Worm (Caenorhabditis elegans) whole organism, midembryonic: ENCODE measurements around the gene mip-2.

Source experiments
- T22C8.4 ChIP-seq: fragments of 200-800 bp; sonication (Bioruptor generic); IDR thresholded peaks from 2 replicates; pipeline ENCODE4 v1.3.6; 2022; ENCODE audit warnings: missing genetic modification characterization, missing compliant biosample characterization
- cog-1 ChIP-seq: sonication (generic microtip); optimal IDR thresholded peaks from 2 replicates; lab custom pipeline; 2016; ENCODE audit warnings: missing genetic modification characterization, missing compliant biosample characterization
- flt-1 ChIP-seq: fragments of 200-800 bp; sonication (Bioruptor generic); IDR thresholded peaks from 2 replicates; pipeline ENCODE4 v1.3.6; 2022; ENCODE audit warnings: missing genetic modification characterization, missing compliant biosample characterization
- klf-2 ChIP-seq: fragments of 200-800 bp; sonication (Bioruptor generic); conservative IDR thresholded peaks from 2 replicates; pipeline ENCODE4 v1.3.6; 2022; ENCODE audit warnings: missing genetic modification reagents, missing genetic modification characterization, missing compliant biosample characterization
- med-1 ChIP-seq: sonication (generic microtip); optimal IDR thresholded peaks from 2 replicates; lab custom pipeline; 2017; ENCODE audit warnings: missing genetic modification characterization, mild to moderate bottlenecking, missing compliant biosample characterization, antibody characterized with exemption, missing genetic modification reagents; ENCODE audit not compliant: insufficient read depth
- ref-1 ChIP-seq: fragments of 200-800 bp; sonication (Bioruptor generic); conservative IDR thresholded peaks from 2 replicates; pipeline ENCODE4 v1.3.6; 2022; ENCODE audit warnings: missing genetic modification reagents, missing genetic modification characterization, missing compliant biosample characterization
- tab-1 ChIP-seq: fragments of 200-800 bp; sonication (Bioruptor generic); IDR thresholded peaks from 2 replicates; pipeline ENCODE4 v1.3.6; 2022; ENCODE audit warnings: missing genetic modification characterization, missing compliant biosample characterization
- ztf-23 ChIP-seq: fragments of 200-800 bp; sonication (Bioruptor generic); IDR thresholded peaks from 2 replicates; pipeline ENCODE4 v1.3.6; 2022; ENCODE audit warnings: missing genetic modification reagents, missing genetic modification characterization, missing compliant biosample characterization
- ztf-29 ChIP-seq: fragments of 200-800 bp; sonication (Bioruptor generic); IDR thresholded peaks from 2 replicates; pipeline ENCODE4 v1.3.6; 2022; ENCODE audit warnings: missing genetic modification reagents, missing genetic modification characterization, missing compliant biosample characterization

The mip-2 gene

DNA sequence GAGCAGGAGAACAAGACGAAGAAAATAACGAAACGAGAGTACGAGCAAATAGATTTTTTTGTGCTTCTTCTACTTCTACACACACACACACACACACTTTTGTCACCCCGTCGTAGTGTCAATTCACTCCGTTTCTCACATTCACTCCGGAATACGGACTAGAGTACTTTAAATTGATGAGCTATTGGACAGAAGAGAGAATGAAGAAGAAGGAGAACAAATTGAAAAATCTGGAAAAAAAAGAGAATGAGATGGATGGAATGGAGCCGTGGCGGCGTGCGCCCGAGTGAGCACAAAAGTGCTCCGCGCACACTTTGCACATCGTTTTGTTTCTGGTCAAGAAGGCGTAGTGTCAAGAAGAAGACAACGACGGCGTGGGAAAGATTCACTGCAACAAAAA lies 15.7 kb upstream of the mip-2 start:
- TF ChIP-seq ref-1 (no peak), ztf-23 (GFP tag; lab: Robert Waterston, UW) (no peak), ztf-29 (no peak), T22C8.4 (GFP tag; lab: Robert Waterston, UW) (no peak), flt-1 (GFP tag; lab: Robert Waterston, UW) (no peak), cog-1 (tag; lab: Kevin White, UChicago) (no peak), med-1 (GFP tag; lab: Kevin White, UChicago) (no peak)

DNA sequence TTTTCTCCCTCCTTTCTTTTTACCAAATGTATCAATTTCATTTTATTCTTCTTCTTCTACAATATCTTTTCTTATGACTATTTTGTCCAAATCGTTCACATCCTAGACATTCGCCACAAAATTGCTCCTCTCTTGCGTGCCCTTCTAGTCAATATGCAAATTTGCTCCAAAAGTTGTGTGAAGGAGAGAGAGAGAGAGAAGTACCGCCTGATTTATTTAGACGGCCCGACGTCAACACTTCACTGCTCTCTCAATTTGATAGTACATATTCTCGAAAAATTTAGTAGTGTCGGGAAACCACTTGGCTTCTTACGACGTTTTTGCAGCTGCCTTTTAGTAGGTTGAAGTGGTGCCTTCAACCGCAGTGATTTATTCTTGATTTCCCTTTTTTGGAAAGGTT lies 14.8 kb upstream of the mip-2 start:
- TF ChIP-seq tab-1, result no peak
- no peak for TF ChIP-seq cog-1 (tag; lab: Kevin White, UChicago)
- TF ChIP-seq ztf-23 (GFP tag; lab: Robert Waterston, UW), result no peak
- TF ChIP-seq med-1 (GFP tag; lab: Kevin White, UChicago), result no peak
- TF ChIP-seq ref-1, result no peak
- TF ChIP-seq klf-2 (GFP tag; lab: Robert Waterston, UW), result no peak
- TF ChIP-seq T22C8.4 (GFP tag; lab: Robert Waterston, UW), result no peak

DNA sequence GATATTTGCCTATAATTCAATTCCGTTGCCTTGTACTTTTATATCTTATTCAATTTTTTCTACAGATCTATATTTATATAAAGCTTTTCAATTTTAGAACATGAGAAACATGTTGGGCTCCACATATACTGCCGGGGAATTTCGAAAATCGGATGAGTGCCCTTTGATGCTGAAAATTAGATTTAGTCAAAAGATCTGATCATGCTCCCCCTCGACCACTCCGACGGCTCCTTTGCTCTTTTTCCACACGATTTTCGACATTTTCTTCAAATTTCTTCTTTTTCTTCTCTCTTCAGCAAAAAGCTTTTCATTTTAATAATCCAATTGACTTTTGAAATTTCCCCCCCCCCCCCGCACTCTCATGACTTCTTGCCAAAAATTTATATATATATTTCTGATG lies 9.7 kb upstream of the mip-2 start:
- TF ChIP-seq ztf-29 (no peak), tab-1 (no peak)

DNA sequence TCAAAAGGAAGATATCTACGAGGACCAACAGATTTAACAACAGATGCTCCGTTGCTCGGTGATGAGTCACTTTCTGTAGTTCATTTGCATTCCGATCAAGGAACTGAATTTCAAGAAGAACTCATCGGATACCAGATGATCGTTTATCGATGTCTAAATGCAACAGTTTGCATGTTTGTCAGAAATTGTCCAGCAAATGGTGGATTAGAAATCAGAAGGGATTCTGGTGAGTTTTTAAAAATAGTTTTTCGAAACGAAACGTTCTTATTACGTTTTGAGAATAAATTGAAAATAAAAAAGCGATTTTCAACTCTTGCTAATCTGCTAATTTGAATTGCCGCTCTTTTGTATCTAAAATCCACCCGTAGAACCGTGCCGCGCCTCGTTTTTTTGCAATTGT lies 8.1 kb upstream of the mip-2 start:
- TF ChIP-seq med-1 (GFP tag; lab: Kevin White, UChicago) (no peak), ref-1 (no peak), flt-1 (GFP tag; lab: Robert Waterston, UW) (no peak), tab-1 (no peak), klf-2 (GFP tag; lab: Robert Waterston, UW) (no peak), cog-1 (tag; lab: Kevin White, UChicago) (no peak), T22C8.4 (GFP tag; lab: Robert Waterston, UW) (no peak), ztf-23 (GFP tag; lab: Robert Waterston, UW) (no peak), ztf-29 (no peak)

DNA sequence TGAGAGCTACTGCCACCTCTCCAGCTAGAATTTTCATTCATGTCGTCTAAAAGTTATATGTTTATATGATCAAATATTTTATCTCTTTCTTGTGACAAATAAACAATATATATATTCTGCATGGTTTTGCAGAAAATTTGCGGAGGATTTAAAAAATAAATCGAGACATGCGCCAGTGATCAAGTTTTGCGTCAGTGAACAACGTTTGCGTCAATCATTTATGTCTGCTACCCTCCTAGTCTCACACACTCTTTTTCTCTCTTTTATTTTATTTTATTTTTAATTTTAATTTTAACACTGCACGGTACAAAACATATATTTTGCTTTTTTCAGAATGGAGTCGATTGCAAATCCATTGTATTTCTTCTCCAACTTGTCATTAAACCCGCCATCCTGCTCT lies 6.8 kb upstream of the mip-2 start, which contains the start of the genes tag-65 and ccz-1:
TSS of gene tag-65 (minus strand) at position 46 of the 400 bp plus-strand sequence.
TSS of gene ccz-1 (plus strand) at position 334 of the 400 bp plus-strand sequence.
- no peak for TF ChIP-seq T22C8.4 (GFP tag; lab: Robert Waterston, UW)
- peak; percentile 77 for TF ChIP-seq cog-1 (tag; lab: Kevin White, UChicago)

DNA sequence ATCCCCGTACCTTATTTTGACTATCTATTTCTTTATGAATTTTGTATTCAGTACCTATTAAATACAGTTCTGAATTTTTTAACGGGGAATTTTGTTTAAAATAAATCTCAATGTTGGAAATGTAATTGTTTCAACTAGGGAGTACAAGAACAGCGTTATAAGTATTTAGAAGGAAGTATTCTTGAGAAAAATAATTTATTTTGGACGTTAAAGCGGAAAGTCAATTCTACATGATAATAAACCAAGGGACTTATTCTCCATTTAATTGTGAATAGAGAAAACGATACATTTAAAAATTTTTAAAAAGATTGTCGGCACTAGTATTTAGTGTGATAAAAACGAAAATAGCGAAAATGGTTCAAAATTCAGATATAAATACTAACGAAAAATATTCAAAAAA lies 2.6 kb downstream of the mip-2 start:
- TF ChIP-seq ref-1 (no peak), tab-1 (no peak), ztf-29 (no peak), T22C8.4 (GFP tag; lab: Robert Waterston, UW) (no peak), ztf-23 (GFP tag; lab: Robert Waterston, UW) (no peak), flt-1 (GFP tag; lab: Robert Waterston, UW) (no peak), med-1 (GFP tag; lab: Kevin White, UChicago) (no peak), cog-1 (tag; lab: Kevin White, UChicago) (no peak), klf-2 (GFP tag; lab: Robert Waterston, UW) (no peak)

DNA sequence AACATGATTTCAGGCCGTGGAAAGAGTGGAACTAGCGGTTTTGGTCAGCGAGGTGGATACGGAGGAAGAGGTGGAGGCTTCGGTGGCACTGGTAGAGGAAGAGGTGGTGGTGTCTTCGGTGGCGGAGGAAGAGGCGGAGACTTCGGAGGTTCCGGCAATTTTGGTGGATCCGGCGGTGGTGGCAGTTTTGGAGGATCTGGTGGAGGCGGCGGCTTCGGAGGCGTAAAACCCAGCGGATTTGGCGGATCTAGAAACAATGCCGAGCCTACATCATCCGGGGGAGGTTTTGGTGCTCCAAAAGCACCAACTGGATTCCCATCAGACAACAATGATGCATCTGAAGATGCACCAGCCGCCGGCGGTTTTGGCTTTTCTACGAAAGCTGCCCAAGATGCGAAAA lies 3.4 kb downstream of the mip-2 start:
- TF ChIP-seq tab-1, result 0 out of 2 replicates have a peak, but pooled peaks have one; percentile 23
- TF ChIP-seq klf-2 (GFP tag; lab: Robert Waterston, UW), result no peak
- TF ChIP-seq ztf-29, result no peak
- peak; percentile 57; the same call in 1 of the 2 replicates for TF ChIP-seq flt-1 (GFP tag; lab: Robert Waterston, UW)
- TF ChIP-seq ref-1, result no peak
- TF ChIP-seq ztf-23 (GFP tag; lab: Robert Waterston, UW), result no peak
- TF ChIP-seq T22C8.4 (GFP tag; lab: Robert Waterston, UW), result no peak
- no peak for TF ChIP-seq cog-1 (tag; lab: Kevin White, UChicago)
- no peak for TF ChIP-seq med-1 (GFP tag; lab: Kevin White, UChicago)

DNA sequence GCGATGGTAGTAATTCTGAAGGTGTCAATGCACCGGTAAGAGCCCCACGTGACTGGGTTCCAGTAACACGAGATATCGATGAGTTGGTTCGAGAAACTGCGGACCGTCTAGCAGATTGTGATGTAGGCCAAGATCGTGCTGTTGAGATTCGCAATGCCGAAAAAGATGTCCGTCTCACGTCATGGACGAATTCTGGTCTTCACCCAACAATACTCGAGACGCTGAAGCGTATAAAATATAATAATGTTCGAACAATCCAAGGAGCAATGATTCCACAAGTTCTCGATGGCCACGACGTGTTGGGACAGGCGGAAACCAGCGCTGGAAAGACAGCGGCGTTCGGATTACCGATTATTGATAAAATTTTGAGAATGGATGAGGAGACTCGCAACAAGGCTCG lies 5.3 kb downstream of the mip-2 start:
- TF ChIP-seq flt-1 (GFP tag; lab: Robert Waterston, UW) (no peak), ztf-23 (GFP tag; lab: Robert Waterston, UW) (no peak), ztf-29 (no peak), tab-1 (no peak), T22C8.4 (GFP tag; lab: Robert Waterston, UW) (no peak), med-1 (GFP tag; lab: Kevin White, UChicago) (no peak), cog-1 (tag; lab: Kevin White, UChicago) (no peak), klf-2 (GFP tag; lab: Robert Waterston, UW) (no peak), ref-1 (no peak)

DNA sequence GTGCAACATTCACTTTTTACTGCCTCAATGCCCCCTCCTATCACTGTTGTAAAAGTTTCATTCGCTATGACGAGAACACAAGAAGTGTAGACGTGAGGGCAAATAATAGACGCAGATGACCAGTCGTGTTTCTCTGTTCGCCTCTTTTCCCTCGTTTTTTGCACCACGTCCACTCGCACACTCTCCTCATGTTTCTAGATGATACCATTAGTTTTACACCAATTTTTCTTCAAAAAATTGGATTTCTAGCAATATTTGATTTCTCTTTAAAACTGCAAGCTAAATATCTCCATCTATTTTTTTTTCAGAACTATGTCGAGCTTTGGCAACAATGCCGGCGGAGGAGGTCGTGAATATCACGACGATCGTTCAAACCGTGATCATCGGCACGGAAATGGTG lies 6.7 kb downstream of the mip-2 start, which contains the start of gene rde-12:
TSS of gene rde-12 (plus strand) at position 301 of the 400 bp plus-strand sequence.
- TF ChIP-seq tab-1, result no peak
- no peak for TF ChIP-seq med-1 (GFP tag; lab: Kevin White, UChicago)
- no peak for TF ChIP-seq ref-1
- no peak for TF ChIP-seq T22C8.4 (GFP tag; lab: Robert Waterston, UW)
- no peak for TF ChIP-seq ztf-23 (GFP tag; lab: Robert Waterston, UW)
- TF ChIP-seq ztf-29, result no peak
- TF ChIP-seq cog-1 (tag; lab: Kevin White, UChicago), result no peak
- TF ChIP-seq flt-1 (GFP tag; lab: Robert Waterston, UW), result no peak
- TF ChIP-seq klf-2 (GFP tag; lab: Robert Waterston, UW), result no peak

DNA sequence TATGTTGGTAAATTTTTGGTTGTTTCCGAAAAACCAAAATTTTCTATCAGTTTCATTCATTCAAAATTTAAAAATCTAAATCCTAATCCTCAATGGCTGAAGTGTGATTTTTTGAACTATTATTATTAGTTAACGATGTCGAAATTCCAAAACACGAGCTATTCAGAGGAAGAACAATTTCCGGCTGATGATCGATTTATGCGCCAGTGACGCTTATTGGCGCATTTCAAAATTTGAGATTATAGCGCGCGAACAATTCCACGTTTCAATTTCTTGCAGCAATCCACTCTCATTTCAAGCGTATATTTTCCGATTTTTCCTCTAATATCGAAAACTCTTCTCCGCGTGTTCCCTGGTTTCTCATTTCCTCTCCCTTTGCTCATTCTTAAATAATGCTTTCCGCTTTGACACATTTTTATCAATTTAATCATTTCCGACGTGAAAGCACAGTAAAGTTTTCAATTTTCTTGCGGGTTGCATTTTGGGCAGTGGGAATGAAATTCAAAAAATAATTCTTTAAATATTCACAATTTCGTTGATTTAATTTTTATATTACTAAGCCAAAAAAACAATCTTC lies 7.3 kb downstream of the mip-2 start:
- TF ChIP-seq ref-1 (no peak), T22C8.4 (GFP tag; lab: Robert Waterston, UW) (no peak), flt-1 (GFP tag; lab: Robert Waterston, UW) (no peak), ztf-29 (no peak), med-1 (GFP tag; lab: Kevin White, UChicago) (no peak), tab-1 (no peak), ztf-23 (GFP tag; lab: Robert Waterston, UW) (no peak), klf-2 (GFP tag; lab: Robert Waterston, UW) (no peak), cog-1 (tag; lab: Kevin White, UChicago) (no peak)
